2 worm cellular contexts compared by ENCODE assay signal in genomic region chrIII:11608970-11609369, ce11.
TF ChIP-seq lines count a peak whose summit lies in the region.

No protein-coding gene starts in this region.

TF ChIP-seq in whole organism, L4 larva, 104 proteins besides CTCF, POLR2A, EP300 and RAD21:
- peak; percentile 62 for TF ChIP-seq lin-38 (GFP tag; IDR thresholded peaks at IDR 0.05; lab: Robert Waterston, UW)
- 0 out of 2 replicates have a peak, but pooled peaks have one; percentile 45 for TF ChIP-seq lim-7 (GFP tag; IDR thresholded peaks at IDR 0.05; lab: Robert Waterston, UW)
- TF ChIP-seq dmd-8 (GFP tag; IDR thresholded peaks at IDR 0.05; lab: Robert Waterston, UW) = 0 out of 2 replicates have a peak, but pooled peaks have one; percentile 53
- 0 out of 2 replicates have a peak, but pooled peaks have one; percentile 32 for TF ChIP-seq ctbp-1 (GFP tag; IDR thresholded peaks at IDR 0.05; lab: Robert Waterston, UW)
- peak; percentile 56; the same call in 1 of the 2 replicates for TF ChIP-seq egl-43 (GFP tag; IDR thresholded peaks at IDR 0.05; lab: Robert Waterston, UW)
- 0 out of 2 replicates have a peak, but pooled peaks have one; percentile 24 for TF ChIP-seq snpc-1.2 (GFP tag; IDR thresholded peaks at IDR 0.05; lab: Robert Waterston, UW)
- TF ChIP-seq tra-1 (GFP tag; IDR thresholded peaks at IDR 0.05; lab: Robert Waterston, UW) = 0 out of 2 replicates have a peak, but pooled peaks have one; percentile 9

TF ChIP-seq in whole organism, young adult, 124 proteins besides CTCF, POLR2A, EP300 and RAD21:
- TF ChIP-seq ceh-100 (GFP tag; IDR thresholded peaks at IDR 0.05; lab: Robert Waterston, UW) (0 out of 2 replicates have a peak, but pooled peaks have one; percentile 13), hmg-1.2 (GFP tag; IDR thresholded peaks at IDR 0.05; lab: Robert Waterston, UW) (peak; percentile 33; the same call in 1 of the 2 replicates), nhr-120 (GFP tag; IDR thresholded peaks at IDR 0.05; lab: Robert Waterston, UW) (0 out of 2 replicates have a peak, but pooled peaks have one; percentile 31), lin-26 (GFP tag; IDR thresholded peaks at IDR 0.05; lab: Robert Waterston, UW) (peak; percentile 83), tbp1 (GFP tag; optimal IDR thresholded peaks at IDR 0.05; lab: Kevin White, UChicago) (peak; percentile 72), rpc-1 (optimal IDR thresholded peaks at IDR 0.05; lab: Kevin White, UChicago) (peak; percentile 19), rpc-1 (tag; optimal IDR thresholded peaks at IDR 0.05; lab: Kevin White, UChicago) (peak; percentile 64), egl-44 (GFP tag; IDR thresholded peaks at IDR 0.05; lab: Robert Waterston, UW) (peak; percentile 73; the same call in 1 of the 2 replicates), nfyb-1 (GFP tag; IDR thresholded peaks at IDR 0.05; lab: Robert Waterston, UW) (0 out of 2 replicates have a peak, but pooled peaks have one; percentile 40), ztf-25 (GFP tag; IDR thresholded peaks at IDR 0.05; lab: Robert Waterston, UW) (peak; percentile 55; the same call in 1 of the 2 replicates), madf-3 (GFP tag; IDR thresholded peaks at IDR 0.05; lab: Robert Waterston, UW) (0 out of 2 replicates have a peak, but pooled peaks have one; percentile 4), B0261.1 (tag; optimal IDR thresholded peaks at IDR 0.05; lab: Kevin White, UChicago) (peak; percentile 43), Y95B8A.8 (GFP tag; IDR thresholded peaks at IDR 0.05; lab: Robert Waterston, UW) (0 out of 2 replicates have a peak, but pooled peaks have one; percentile 43), D2030.7 (GFP tag; IDR thresholded peaks at IDR 0.05; lab: Robert Waterston, UW) (peak; percentile 49; the same call in 1 of the 2 replicates), madf-6 (GFP tag; IDR thresholded peaks at IDR 0.05; lab: Robert Waterston, UW) (peak; percentile 51)
